Fruit fly (Drosophila melanogaster) whole organism, embryonic: ENCODE results near the gene mask.
A peak's percentile ranks its signal among the peaks of the same experiment; 100 is the strongest.

Source experiments
- ATbp ChIP-seq: fragments of 200-800 bp; sonication (Bioruptor generic); optimal IDR thresholded peaks from 2 replicates; lab custom pipeline; 2017; ENCODE audit warnings: missing biosample characterization, mild to moderate bottlenecking, missing genetic modification characterization, missing genetic modification reagents
- Atf3 ChIP-seq: fragments of 200-800 bp; sonication (Bioruptor generic); optimal IDR thresholded peaks from 3 replicates; lab custom pipeline; 2016; ENCODE audit warnings: missing biosample characterization, missing genetic modification characterization
- CG10209 ChIP-seq: fragments of 200-800 bp; sonication (Bioruptor generic); optimal IDR thresholded peaks from 3 replicates; lab custom pipeline; 2017; ENCODE audit warnings: missing biosample characterization, mild to moderate bottlenecking, missing genetic modification characterization, missing genetic modification reagents
- CG10543 ChIP-seq: fragments of 200-800 bp; sonication (Bioruptor generic); optimal IDR thresholded peaks from 3 replicates; lab custom pipeline; 2017; ENCODE audit warnings: missing biosample characterization, mild to moderate bottlenecking, missing genetic modification characterization, moderate library complexity
- CG12744 ChIP-seq: fragments of 200-800 bp; sonication (Bioruptor generic); optimal IDR thresholded peaks from 2 replicates; lab custom pipeline; 2016; ENCODE audit warnings: missing biosample characterization, missing genetic modification characterization
- CG14710 ChIP-seq: fragments of 200-800 bp; sonication (Bioruptor generic); optimal IDR thresholded peaks from 3 replicates; lab custom pipeline; 2019; ENCODE audit warnings: missing biosample characterization, mild to moderate bottlenecking, missing genetic modification characterization, moderate library complexity
- CG14965 ChIP-seq: fragments of 200-800 bp; sonication (Bioruptor generic); optimal IDR thresholded peaks from 2 replicates; lab custom pipeline; 2016; ENCODE audit warnings: missing biosample characterization, missing genetic modification characterization, borderline replicate concordance
- CG15073 ChIP-seq: fragments of 200-800 bp; sonication (Bioruptor generic); optimal IDR thresholded peaks from 2 replicates; lab custom pipeline; 2016; ENCODE audit warnings: missing biosample characterization, missing genetic modification characterization
- CG15601 ChIP-seq: fragments of 200-800 bp; sonication (Bioruptor generic); optimal IDR thresholded peaks from 3 replicates; lab custom pipeline; 2019; ENCODE audit warnings: missing biosample characterization, mild to moderate bottlenecking, missing genetic modification characterization, moderate library complexity
- CG16779 ChIP-seq: fragments of 200-800 bp; sonication (Bioruptor generic); IDR thresholded peaks from 2 replicates; pipeline ENCODE4 v1.3.6; 2022; ENCODE audit warnings: missing biosample characterization, missing genetic modification characterization
- CG17612 ChIP-seq: fragments of 200-800 bp; sonication (Bioruptor generic); IDR thresholded peaks from 2 replicates; pipeline ENCODE4 v1.3.6; 2022; ENCODE audit warnings: missing biosample characterization, missing genetic modification characterization
- CG18476 ChIP-seq: fragments of 200-800 bp; sonication (Bioruptor generic); optimal IDR thresholded peaks from 2 replicates; lab custom pipeline; 2016; ENCODE audit warnings: missing biosample characterization, mild to moderate bottlenecking, missing genetic modification characterization
- CG2202 ChIP-seq: fragments of 200-800 bp; sonication (Bioruptor generic); optimal IDR thresholded peaks from 2 replicates; lab custom pipeline; 2018; ENCODE audit warnings: missing biosample characterization, mild to moderate bottlenecking, missing genetic modification characterization
- CG2875 ChIP-seq: fragments of 200-800 bp; sonication (Bioruptor generic); optimal IDR thresholded peaks from 2 replicates; lab custom pipeline; 2017; ENCODE audit warnings: missing biosample characterization, mild to moderate bottlenecking, missing genetic modification characterization, missing genetic modification reagents
- CG33213 ChIP-seq: fragments of 200-800 bp; sonication (Bioruptor generic); optimal IDR thresholded peaks from 3 replicates; lab custom pipeline; 2016; ENCODE audit warnings: missing biosample characterization, missing genetic modification characterization
- CG4282 ChIP-seq: fragments of 200-800 bp; sonication (Bioruptor generic); optimal IDR thresholded peaks from 2 replicates; lab custom pipeline; 2016; ENCODE audit warnings: missing biosample characterization, missing genetic modification characterization
- CG4820 ChIP-seq: fragments of 200-800 bp; sonication (Bioruptor generic); optimal IDR thresholded peaks from 3 replicates; lab custom pipeline; 2016; ENCODE audit warnings: missing biosample characterization, missing genetic modification characterization
- CG7372 ChIP-seq: fragments of 200-800 bp; sonication (Bioruptor generic); IDR thresholded peaks from 2 replicates; pipeline ENCODE4 v1.3.6; 2022; ENCODE audit warnings: missing biosample characterization, missing genetic modification characterization
- CG8765 ChIP-seq: fragments of 200-800 bp; sonication (Bioruptor generic); IDR thresholded peaks from 2 replicates; pipeline ENCODE4 v1.3.6; 2022; ENCODE audit warnings: missing biosample characterization, missing genetic modification characterization
- CG9727 ChIP-seq: fragments of 200-800 bp; sonication (Bioruptor generic); optimal IDR thresholded peaks from 3 replicates; lab custom pipeline; 2017; ENCODE audit warnings: missing biosample characterization, mild to moderate bottlenecking, missing genetic modification characterization
- Camta ChIP-seq: fragments of 200-800 bp; sonication (Bioruptor generic); optimal IDR thresholded peaks from 2 replicates; lab custom pipeline; 2016; ENCODE audit warnings: missing biosample characterization, missing genetic modification characterization
- D ChIP-seq, 2 experiments: fragments of 200-800 bp in 1 of 2; fragments of >200 bp in 1 of 2; sonication (Bioruptor generic) in 1 of 2; optimal IDR thresholded peaks; 2 replicates in 1 of 2; 3 replicates in 1 of 2; lab custom pipeline; 2017; ENCODE audit warnings: mild to moderate bottlenecking in 1 of 2, missing biosample characterization in 1 of 2, missing genetic modification characterization in 1 of 2, missing genetic modification reagents in 1 of 2
- Dll ChIP-seq: fragments of 200-800 bp; sonication (Bioruptor generic); IDR thresholded peaks from 4 replicates; pipeline ENCODE4 v1.3.6; 2022; ENCODE audit warnings: missing biosample characterization, missing genetic modification characterization; ENCODE audit not compliant: partially characterized antibody
- H15 ChIP-seq: fragments of 200-800 bp; sonication (Bioruptor generic); IDR thresholded peaks from 3 replicates; pipeline ENCODE4 v1.3.6; 2022; ENCODE audit warnings: missing biosample characterization, missing genetic modification characterization
- HLHmδ ChIP-seq: fragments of 200-800 bp; sonication (Bioruptor generic); optimal IDR thresholded peaks from 2 replicates; lab custom pipeline; 2018; ENCODE audit warnings: missing biosample characterization, mild to moderate bottlenecking, missing genetic modification characterization, moderate library complexity
- MBD-R2 ChIP-seq: fragments of 200-800 bp; sonication (Bioruptor generic); IDR thresholded peaks from 2 replicates; pipeline ENCODE4 v1.3.6; 2022; ENCODE audit warnings: missing biosample characterization, missing genetic modification characterization
- Max ChIP-seq: fragments of 200-800 bp; sonication (Bioruptor generic); optimal IDR thresholded peaks from 2 replicates; lab custom pipeline; 2016; ENCODE audit warnings: missing biosample characterization, mild to moderate bottlenecking, missing genetic modification characterization
- Med ChIP-seq: fragments of 200-800 bp; sonication (Bioruptor generic); peaks from one replicate; lab custom pipeline; 2016; ENCODE audit warnings: missing biosample characterization, missing genetic modification characterization, mild to moderate bottlenecking, inconsistent platforms, moderate library complexity
- Oaz ChIP-seq: fragments of 200-800 bp; sonication (Bioruptor generic); IDR thresholded peaks from 2 replicates; pipeline ENCODE4 v1.3.6; 2022; ENCODE audit warnings: missing biosample characterization, missing genetic modification characterization
- Ravus ChIP-seq: fragments of 200-800 bp; sonication (Bioruptor generic); IDR thresholded peaks from 2 replicates; pipeline ENCODE4 v1.3.6; 2022; ENCODE audit warnings: missing biosample characterization, missing genetic modification characterization
- Side ChIP-seq: fragments of 200-800 bp; sonication (Bioruptor generic); optimal IDR thresholded peaks from 2 replicates; lab custom pipeline; 2016; ENCODE audit warnings: missing biosample characterization, missing genetic modification characterization
- Vsx1 ChIP-seq: fragments of 200-800 bp; sonication (Bioruptor generic); optimal IDR thresholded peaks from 2 replicates; lab custom pipeline; 2017; ENCODE audit warnings: missing biosample characterization, mild to moderate bottlenecking, missing genetic modification characterization, missing genetic modification reagents
- ab ChIP-seq: fragments of 200-800 bp; sonication (Bioruptor generic); optimal IDR thresholded peaks from 2 replicates; lab custom pipeline; 2016; ENCODE audit warnings: missing biosample characterization, missing genetic modification characterization
- ac ChIP-seq: fragments of 200-800 bp; sonication (Bioruptor generic); optimal IDR thresholded peaks from 3 replicates; lab custom pipeline; 2017; ENCODE audit warnings: missing biosample characterization, mild to moderate bottlenecking, missing genetic modification characterization
- bigmax ChIP-seq: fragments of 200-800 bp; sonication (Bioruptor generic); optimal IDR thresholded peaks from 2 replicates; lab custom pipeline; 2018; ENCODE audit warnings: missing biosample characterization, mild to moderate bottlenecking, missing genetic modification characterization
- disco-r ChIP-seq: fragments of 200-800 bp; sonication (Bioruptor generic); optimal IDR thresholded peaks from 2 replicates; lab custom pipeline; 2016; ENCODE audit warnings: missing biosample characterization, missing genetic modification characterization
- dmrt11E ChIP-seq: fragments of 200-800 bp; sonication (Bioruptor generic); optimal IDR thresholded peaks from 3 replicates; lab custom pipeline; 2018; ENCODE audit warnings: missing biosample characterization, mild to moderate bottlenecking, missing genetic modification characterization, moderate library complexity
- fd96Cb ChIP-seq: fragments of 200-800 bp; sonication (Bioruptor generic); optimal IDR thresholded peaks from 2 replicates; lab custom pipeline; 2018; ENCODE audit warnings: missing biosample characterization, mild to moderate bottlenecking, missing genetic modification characterization, moderate library complexity
- fu2 ChIP-seq: fragments of 200-800 bp; sonication (Bioruptor generic); optimal IDR thresholded peaks from 2 replicates; lab custom pipeline; 2016; ENCODE audit warnings: missing biosample characterization, missing genetic modification characterization
- gem ChIP-seq: fragments of 200-800 bp; sonication (Bioruptor generic); optimal IDR thresholded peaks from 2 replicates; lab custom pipeline; 2019; ENCODE audit warnings: missing biosample characterization, mild to moderate bottlenecking, missing genetic modification characterization, moderate library complexity
- grn ChIP-seq: fragments of 200-800 bp; sonication (Bioruptor generic); optimal IDR thresholded peaks from 3 replicates; lab custom pipeline; 2017; ENCODE audit warnings: missing biosample characterization, missing genetic modification characterization
- her ChIP-seq: fragments of 200-800 bp; sonication (Bioruptor generic); optimal IDR thresholded peaks from 2 replicates; lab custom pipeline; 2016; ENCODE audit warnings: missing biosample characterization, missing genetic modification characterization
- kah ChIP-seq: fragments of 200-800 bp; sonication (Bioruptor generic); optimal IDR thresholded peaks from 2 replicates; lab custom pipeline; 2018; ENCODE audit warnings: missing biosample characterization, mild to moderate bottlenecking, missing genetic modification characterization
- kni ChIP-seq: fragments of 200-800 bp; sonication (Bioruptor generic); optimal IDR thresholded peaks from 3 replicates; lab custom pipeline; 2017; ENCODE audit warnings: mild to moderate bottlenecking, missing biosample characterization, missing genetic modification reagents, missing genetic modification characterization
- mld ChIP-seq: fragments of 200-800 bp; sonication (Bioruptor generic); IDR thresholded peaks from 3 replicates; pipeline ENCODE4 v1.3.6; 2022; ENCODE audit warnings: missing biosample characterization, missing genetic modification characterization; ENCODE audit not compliant: partially characterized antibody
- nau ChIP-seq: fragments of 200-800 bp; sonication (Bioruptor generic); optimal IDR thresholded peaks from 3 replicates; lab custom pipeline; 2017; ENCODE audit warnings: missing biosample characterization, mild to moderate bottlenecking, missing genetic modification characterization, missing genetic modification reagents
- p53 ChIP-seq: fragments of 200-800 bp; sonication (Bioruptor generic); optimal IDR thresholded peaks from 2 replicates; lab custom pipeline; 2016; ENCODE audit warnings: missing biosample characterization, missing genetic modification characterization
- seq ChIP-seq: fragments of 200-800 bp; sonication (Bioruptor generic); IDR thresholded peaks from 2 replicates; pipeline ENCODE4 v1.3.6; 2022; ENCODE audit warnings: missing biosample characterization, missing genetic modification characterization
- unpg ChIP-seq: fragments of 200-800 bp; sonication (Bioruptor generic); optimal IDR thresholded peaks from 3 replicates; lab custom pipeline; 2018; ENCODE audit warnings: missing biosample characterization, mild to moderate bottlenecking, missing genetic modification characterization, moderate library complexity

mask gene

DNA sequence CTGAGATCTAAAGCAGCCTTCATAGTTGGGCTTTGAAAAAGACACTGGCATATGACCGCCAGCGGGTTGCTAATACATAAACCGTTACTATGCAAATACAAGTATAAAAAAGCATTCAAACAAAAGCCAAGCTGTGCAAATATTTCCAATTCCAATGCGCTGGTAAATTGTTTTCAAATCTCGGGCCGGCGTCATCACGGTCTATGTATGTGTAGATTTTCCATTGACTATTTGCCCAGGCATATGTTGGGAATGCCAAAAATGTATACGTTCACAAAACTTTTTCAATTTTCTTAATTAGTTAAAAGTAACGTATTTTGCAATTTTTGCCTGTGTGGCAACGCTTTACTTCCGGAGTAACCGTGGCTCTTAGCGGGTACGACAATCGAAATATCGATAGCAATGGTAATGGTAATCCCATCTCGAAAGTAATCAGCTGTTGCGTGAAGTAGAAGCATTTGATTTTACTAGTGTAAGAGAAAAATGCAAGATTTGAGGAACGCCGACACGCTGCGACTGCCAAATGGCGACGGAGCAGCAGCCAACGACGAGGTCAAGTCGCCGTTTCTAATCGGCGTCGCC is 59.5 kb downstream of the mask start, which contains the start of the genes CG34290 and Uck (continued):
- TF ChIP-seq Dll, result peak; percentile 89
- TF ChIP-seq CG18476 (GFP tag; lab: Kevin White, UChicago), result no peak
- TF ChIP-seq CG4820 (GFP tag; lab: Kevin White, UChicago), result peak; percentile 36
- TF ChIP-seq CG16779 (GFP tag; lab: Robert Waterston, UW), result no peak; the same call in 1 of the 2 replicates
- peak; percentile 65 for TF ChIP-seq CG4282
- TF ChIP-seq CG15601 (tag; lab: Kevin White, UChicago), result peak; percentile 78
- TF ChIP-seq mld (GFP tag; lab: Robert Waterston, UW), result peak; percentile 65; the same call in 1 of the 3 replicates
- peak; percentile 82 for TF ChIP-seq CG14710
- peak; percentile 65 for TF ChIP-seq unpg (GFP tag; lab: Kevin White, UChicago)
- TF ChIP-seq seq, result 0 out of 2 replicates have a peak, but pooled peaks have one; percentile 23
- TF ChIP-seq Atf3 (GFP tag; lab: Kevin White, UChicago), result peak; percentile 25
- 0 out of 2 replicates have a peak, but pooled peaks have one; percentile 34 for TF ChIP-seq CG7372 (GFP tag; lab: Robert Waterston, UW)
- peak; percentile 80 for TF ChIP-seq H15 (GFP tag; lab: Robert Waterston, UW)
- no peak for TF ChIP-seq ab (GFP tag; lab: Kevin White, UChicago)
- TF ChIP-seq CG8765 (GFP tag; lab: Robert Waterston, UW), result no peak
- TF ChIP-seq Max (GFP tag; lab: Kevin White, UChicago), result peak; percentile 69
- TF ChIP-seq CG9727 (GFP tag; lab: Kevin White, UChicago), result peak; percentile 74
- peak; percentile 90 for TF ChIP-seq MBD-R2
- TF ChIP-seq CG12744 (GFP tag; lab: Kevin White, UChicago), result peak; percentile 49
- TF ChIP-seq CG15073 (GFP tag; lab: Kevin White, UChicago), result no peak
- TF ChIP-seq disco-r (GFP tag; lab: Kevin White, UChicago), result peak; percentile 14
- TF ChIP-seq grn (GFP tag; lab: Kevin White, UChicago), result peak; percentile 54
- no peak for TF ChIP-seq CG17612 (GFP tag; lab: Robert Waterston, UW)
- TF ChIP-seq CG14965 (GFP tag; lab: Kevin White, UChicago), result no peak

DNA sequence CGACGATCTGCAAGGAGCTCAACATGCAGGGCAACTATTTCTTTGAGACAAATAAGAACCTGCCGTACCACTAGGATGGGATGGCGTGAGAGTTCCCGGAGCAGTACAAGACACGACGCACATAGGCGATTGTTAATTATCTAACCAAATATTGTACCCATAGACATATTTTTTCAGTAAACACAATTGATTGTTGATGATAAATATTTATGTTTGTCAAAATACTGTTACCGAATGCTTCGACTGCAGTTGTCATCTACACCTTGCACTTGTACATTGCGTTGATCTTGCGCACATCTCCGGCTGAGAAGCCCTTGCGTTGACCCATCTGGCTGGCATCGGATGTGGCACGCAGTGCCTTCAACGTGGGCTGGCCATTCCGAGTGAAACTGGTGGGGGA is 62.8 kb downstream of the mask start:
- TF ChIP-seq Vsx1 (GFP tag; lab: Kevin White, UChicago) (peak; percentile 30), MBD-R2 (no peak), her (no peak), Oaz (GFP tag; lab: Robert Waterston, UW) (no peak), bigmax (GFP tag; lab: Kevin White, UChicago) (no peak), p53 (GFP tag; lab: Kevin White, UChicago) (no peak), dmrt11E (peak; percentile 66), D (optimal IDR thresholded peaks at IDR 0.05; lab: Kevin White, UChicago) (no peak), D (GFP tag; optimal IDR thresholded peaks at IDR 0.05; lab: Kevin White, UChicago) (peak; percentile 46), CG10209 (GFP tag; lab: Kevin White, UChicago) (peak; percentile 4), fd96Cb (tag; lab: Kevin White, UChicago) (peak; percentile 25), CG2202 (tag; lab: Kevin White, UChicago) (peak; percentile 78), nau (GFP tag; lab: Kevin White, UChicago) (peak; percentile 22), CG33213 (GFP tag; lab: Kevin White, UChicago) (no peak), gem (tag; lab: Kevin White, UChicago) (peak; percentile 38), Side (GFP tag; lab: Kevin White, UChicago) (no peak), CG10543 (GFP tag; lab: Kevin White, UChicago) (no peak), Camta (GFP tag; lab: Kevin White, UChicago) (no peak), CG15073 (GFP tag; lab: Kevin White, UChicago) (no peak), kah (GFP tag; lab: Kevin White, UChicago) (no peak), ac (GFP tag; lab: Kevin White, UChicago) (peak; percentile 18), Ravus (GFP tag; lab: Robert Waterston, UW) (no peak), fu2 (no peak), ATbp (peak; percentile 76), HLHmδ (GFP tag; lab: Kevin White, UChicago) (peak; percentile 52), CG2875 (GFP tag; lab: Kevin White, UChicago) (peak; percentile 62), kni (peak; percentile 77), Med (GFP tag; lab: Kevin White, UChicago) (no peak)
